Fruit fly (Drosophila melanogaster) whole organism, embryonic: ENCODE measurements around the gene RapGAP1.
A peak's percentile ranks its signal among the peaks of the same experiment; 100 is the strongest.

Experiments
- BEAF-32 ChIP-seq: fragments of 200-800 bp; sonication (Bioruptor generic); optimal IDR thresholded peaks from 3 replicates; lab custom pipeline; 2017; ENCODE audit warnings: missing biosample characterization, missing genetic modification characterization, mild to moderate bottlenecking, moderate library complexity, missing genetic modification reagents
- CG10366 ChIP-seq: fragments of 200-800 bp; sonication (Bioruptor generic); IDR thresholded peaks from 2 replicates; pipeline ENCODE4 v1.3.6; 2022; ENCODE audit warnings: missing biosample characterization, missing genetic modification characterization
- CG11093 ChIP-seq: fragments of 200-800 bp; sonication (Bioruptor generic); IDR thresholded peaks from 3 replicates; pipeline ENCODE4 v1.3.6; 2022; ENCODE audit warnings: missing biosample characterization, missing genetic modification characterization
- CG11695 ChIP-seq: fragments of 200-800 bp; sonication (Bioruptor generic); IDR thresholded peaks from 3 replicates; pipeline ENCODE4 v1.3.6; 2022; ENCODE audit warnings: missing biosample characterization, missing genetic modification characterization
- CG12299 ChIP-seq: fragments of 200-800 bp; sonication (Bioruptor generic); optimal IDR thresholded peaks from 2 replicates; lab custom pipeline; 2018; ENCODE audit warnings: missing biosample characterization, mild to moderate bottlenecking, missing genetic modification characterization
- CG13296 ChIP-seq: fragments of 200-800 bp; sonication (Bioruptor generic); optimal IDR thresholded peaks from 3 replicates; lab custom pipeline; 2018; ENCODE audit warnings: missing biosample characterization, mild to moderate bottlenecking, missing genetic modification characterization
- CG13624 ChIP-seq: fragments of 200-800 bp; sonication (Bioruptor generic); optimal IDR thresholded peaks from 2 replicates; lab custom pipeline; 2016; ENCODE audit warnings: missing biosample characterization, missing genetic modification characterization
- CG13775 ChIP-seq: fragments of 200-800 bp; sonication (Bioruptor generic); optimal IDR thresholded peaks from 3 replicates; lab custom pipeline; 2017; ENCODE audit warnings: missing biosample characterization, mild to moderate bottlenecking, missing genetic modification characterization
- CG15479 ChIP-seq: fragments of 200-800 bp; sonication (Bioruptor generic); optimal IDR thresholded peaks from 3 replicates; lab custom pipeline; 2019; ENCODE audit warnings: missing biosample characterization, mild to moderate bottlenecking, missing genetic modification characterization, moderate library complexity
- CG17829 ChIP-seq: fragments of 200-800 bp; optimal IDR thresholded peaks from 2 replicates; lab custom pipeline; 2019; ENCODE audit warnings: missing biosample characterization, mild to moderate bottlenecking, missing genetic modification characterization, moderate library complexity
- CG1792 ChIP-seq: fragments of 200-800 bp; sonication (Bioruptor generic); optimal IDR thresholded peaks from 2 replicates; lab custom pipeline; 2016; ENCODE audit warnings: missing biosample characterization, missing genetic modification characterization
- CG2202 ChIP-seq: fragments of 200-800 bp; sonication (Bioruptor generic); optimal IDR thresholded peaks from 2 replicates; lab custom pipeline; 2018; ENCODE audit warnings: missing biosample characterization, mild to moderate bottlenecking, missing genetic modification characterization
- CG34376 ChIP-seq: fragments of 200-800 bp; sonication (Bioruptor generic); optimal IDR thresholded peaks from 2 replicates; lab custom pipeline; 2018; ENCODE audit warnings: missing biosample characterization, mild to moderate bottlenecking, missing genetic modification characterization
- CG4404 ChIP-seq: fragments of 200-800 bp; sonication (Bioruptor generic); IDR thresholded peaks from 2 replicates; pipeline ENCODE4 v1.3.6; 2022; ENCODE audit warnings: missing biosample characterization, missing genetic modification characterization
- CG7372 ChIP-seq: fragments of 200-800 bp; sonication (Bioruptor generic); IDR thresholded peaks from 2 replicates; pipeline ENCODE4 v1.3.6; 2022; ENCODE audit warnings: missing biosample characterization, missing genetic modification characterization
- CG8359 ChIP-seq: fragments of 200-800 bp; sonication (Bioruptor generic); optimal IDR thresholded peaks from 2 replicates; lab custom pipeline; 2017; ENCODE audit warnings: missing biosample characterization, mild to moderate bottlenecking, missing genetic modification characterization, borderline replicate concordance
- Dek ChIP-seq: fragments of 200-800 bp; sonication (Bioruptor generic); optimal IDR thresholded peaks from 3 replicates; lab custom pipeline; 2019; ENCODE audit warnings: missing biosample characterization, mild to moderate bottlenecking, missing genetic modification characterization, moderate library complexity
- Dip3 ChIP-seq: fragments of 200-800 bp; sonication (Bioruptor generic); optimal IDR thresholded peaks from 3 replicates; lab custom pipeline; 2016; ENCODE audit warnings: missing biosample characterization, missing genetic modification characterization
- Doc3 ChIP-seq: fragments of 200-800 bp; sonication (Bioruptor generic); IDR thresholded peaks from 3 replicates; pipeline ENCODE4 v1.3.6; 2022; ENCODE audit warnings: missing biosample characterization, missing genetic modification characterization; ENCODE audit not compliant: partially characterized antibody
- Fer1 ChIP-seq: fragments of 200-800 bp; sonication (Bioruptor generic); optimal IDR thresholded peaks from 2 replicates; lab custom pipeline; 2017; ENCODE audit warnings: missing biosample characterization, mild to moderate bottlenecking, missing genetic modification characterization
- Gsc ChIP-seq: fragments of 200-800 bp; sonication (Bioruptor generic); IDR thresholded peaks from 2 replicates; pipeline ENCODE4 v1.3.6; 2022; ENCODE audit warnings: missing biosample characterization, missing genetic modification characterization
- HHEX ChIP-seq: fragments of 200-800 bp; sonication (Bioruptor generic); optimal IDR thresholded peaks from 3 replicates; lab custom pipeline; 2017; ENCODE audit warnings: missing biosample characterization, mild to moderate bottlenecking, missing genetic modification characterization, missing genetic modification reagents
- HLHmδ ChIP-seq: fragments of 200-800 bp; sonication (Bioruptor generic); optimal IDR thresholded peaks from 2 replicates; lab custom pipeline; 2018; ENCODE audit warnings: missing biosample characterization, mild to moderate bottlenecking, missing genetic modification characterization, moderate library complexity
- Hmr ChIP-seq: fragments of 200-800 bp; sonication (Bioruptor generic); optimal IDR thresholded peaks from 3 replicates; lab custom pipeline; 2017; ENCODE audit warnings: mild to moderate bottlenecking, missing biosample characterization, missing genetic modification reagents, missing genetic modification characterization
- Hr3 ChIP-seq: fragments of 200-800 bp; sonication (Bioruptor generic); optimal IDR thresholded peaks from 3 replicates; lab custom pipeline; 2016; ENCODE audit warnings: missing biosample characterization, missing genetic modification characterization
- Kr ChIP-seq: fragments of 200-800 bp; sonication (Bioruptor generic); optimal IDR thresholded peaks from 2 replicates; lab custom pipeline; 2017; ENCODE audit warnings: missing biosample characterization, mild to moderate bottlenecking, missing genetic modification characterization
- Max ChIP-seq: fragments of 200-800 bp; sonication (Bioruptor generic); optimal IDR thresholded peaks from 2 replicates; lab custom pipeline; 2016; ENCODE audit warnings: missing biosample characterization, mild to moderate bottlenecking, missing genetic modification characterization
- Myb ChIP-seq: fragments of 200-800 bp; sonication (Bioruptor generic); optimal IDR thresholded peaks from 2 replicates; lab custom pipeline; 2016; ENCODE audit warnings: missing biosample characterization, missing genetic modification characterization
- Neu2 ChIP-seq: fragments of 200-800 bp; sonication (Bioruptor generic); optimal IDR thresholded peaks from 3 replicates; lab custom pipeline; 2016; ENCODE audit warnings: missing biosample characterization, missing genetic modification characterization, borderline replicate concordance
- Poxn ChIP-seq: fragments of 200-800 bp; sonication (Bioruptor generic); IDR thresholded peaks from 2 replicates; pipeline ENCODE4 v1.3.6; 2022; ENCODE audit warnings: missing biosample characterization, missing genetic modification characterization
- Ptx1 ChIP-seq: fragments of 200-800 bp; sonication (Bioruptor generic); IDR thresholded peaks from 2 replicates; pipeline ENCODE4 v1.3.6; 2022; ENCODE audit warnings: missing biosample characterization, missing genetic modification characterization
- Rx ChIP-seq: fragments of 200-800 bp; sonication (Bioruptor generic); IDR thresholded peaks from 2 replicates; pipeline ENCODE4 v1.3.6; 2022; ENCODE audit warnings: missing biosample characterization, missing genetic modification characterization
- Sox100B ChIP-seq: fragments of 200-800 bp; sonication (Bioruptor generic); optimal IDR thresholded peaks from 3 replicates; lab custom pipeline; 2018; ENCODE audit warnings: missing biosample characterization, mild to moderate bottlenecking, missing genetic modification characterization
- Sox102F ChIP-seq: fragments of 200-800 bp; sonication (Bioruptor generic); optimal IDR thresholded peaks from 2 replicates; lab custom pipeline; 2018; ENCODE audit warnings: missing biosample characterization, mild to moderate bottlenecking, missing genetic modification characterization, moderate library complexity
- Sry-β ChIP-seq: fragments of 200-800 bp; sonication (Bioruptor generic); optimal IDR thresholded peaks from 2 replicates; lab custom pipeline; 2018; ENCODE audit warnings: missing biosample characterization, mild to moderate bottlenecking, missing genetic modification characterization, moderate library complexity
- Trl ChIP-seq, 3 experiments: fragments of >200 bp in 2 of 3; fragments of 200-800 bp in 1 of 3; sonication (Bioruptor generic) in 1 of 3; optimal IDR thresholded peaks; 2 replicates in 1 of 3; 3 replicates in 2 of 3; lab custom pipeline; 2016 to 2017; ENCODE audit warnings: missing biosample characterization in 1 of 3, missing genetic modification characterization in 1 of 3
- Xbp1 ChIP-seq: fragments of 200-800 bp; sonication (Bioruptor generic); optimal IDR thresholded peaks from 3 replicates; lab custom pipeline; 2016; ENCODE audit warnings: missing biosample characterization, mild to moderate bottlenecking, missing genetic modification characterization
- crol ChIP-seq: fragments of 200-800 bp; sonication (Bioruptor generic); IDR thresholded peaks from 2 replicates; pipeline ENCODE4 v1.3.6; 2022; ENCODE audit warnings: missing biosample characterization, missing genetic modification characterization
- h ChIP-seq: fragments of >200 bp; optimal IDR thresholded peaks from 2 replicates; lab custom pipeline; 2017
- lola ChIP-seq, 3 experiments: fragments of >200 bp in 2 of 3; fragments of 200-800 bp in 1 of 3; sonication (Bioruptor generic) in 1 of 3; optimal IDR thresholded peaks; 2 replicates each; lab custom pipeline; 2017 to 2019; ENCODE audit warnings: missing biosample characterization in 3 of 3, missing genetic modification characterization in 3 of 3, mild to moderate bottlenecking in 1 of 3, moderate library complexity in 1 of 3
- lov ChIP-seq, 2 experiments: fragments of 200-800 bp in 1 of 2; fragments of >200 bp in 1 of 2; sonication (Bioruptor generic) in 1 of 2; IDR thresholded peaks in 1 of 2; optimal IDR thresholded peaks in 1 of 2; 2 replicates in 1 of 2; 3 replicates in 1 of 2; pipeline versions ENCODE4 v1.3.6 to Lab custom; 2017 to 2022; ENCODE audit warnings: missing biosample characterization in 1 of 2, missing genetic modification characterization in 1 of 2
- nau ChIP-seq: fragments of 200-800 bp; sonication (Bioruptor generic); optimal IDR thresholded peaks from 3 replicates; lab custom pipeline; 2017; ENCODE audit warnings: missing biosample characterization, mild to moderate bottlenecking, missing genetic modification characterization, missing genetic modification reagents
- prd ChIP-seq, 3 experiments: fragments of >200 bp in 2 of 3; fragments of 200-800 bp in 1 of 3; sonication (Bioruptor generic) in 1 of 3; optimal IDR thresholded peaks in 2 of 3; IDR thresholded peaks in 1 of 3; 2 replicates in 2 of 3; 3 replicates in 1 of 3; pipeline versions ENCODE4 v1.3.6 to Lab custom; 2017 to 2022; ENCODE audit warnings: missing biosample characterization in 1 of 3, missing genetic modification characterization in 1 of 3
- repo ChIP-seq: fragments of 200-800 bp; sonication (Bioruptor generic); optimal IDR thresholded peaks from 2 replicates; lab custom pipeline; 2016; ENCODE audit warnings: missing biosample characterization, missing genetic modification characterization
- slbo ChIP-seq: fragments of 200-800 bp; sonication (Bioruptor generic); IDR thresholded peaks from 2 replicates; pipeline ENCODE4 v1.3.6; 2022; ENCODE audit warnings: missing biosample characterization, missing genetic modification characterization
- unpg ChIP-seq: fragments of 200-800 bp; sonication (Bioruptor generic); optimal IDR thresholded peaks from 3 replicates; lab custom pipeline; 2018; ENCODE audit warnings: missing biosample characterization, mild to moderate bottlenecking, missing genetic modification characterization, moderate library complexity
- wor ChIP-seq: fragments of 200-800 bp; sonication (Bioruptor generic); IDR thresholded peaks from 2 replicates; pipeline ENCODE4 v1.3.6; 2022; ENCODE audit warnings: missing biosample characterization, missing genetic modification characterization
- zen ChIP-seq: fragments of 200-800 bp; sonication (Bioruptor generic); optimal IDR thresholded peaks from 3 replicates; lab custom pipeline; 2018; ENCODE audit warnings: missing biosample characterization, mild to moderate bottlenecking, missing genetic modification characterization, moderate library complexity

RapGAP1 gene

dm6 chr2L:7512860-7513259, 65.9 kb downstream of the RapGAP1 start (continued):
- peak; percentile 37 for TF ChIP-seq CG13624 (GFP tag; lab: Kevin White, UChicago)
- peak; percentile 82 for TF ChIP-seq Xbp1 (GFP tag; lab: Kevin White, UChicago)
- peak; percentile 66; the same call in 1 of the 2 replicates for TF ChIP-seq CG10366 (GFP tag; lab: Robert Waterston, UW)
- peak; percentile 51 for TF ChIP-seq CG12299 (tag; lab: Kevin White, UChicago)
- TF ChIP-seq Poxn (GFP tag; lab: Robert Waterston, UW): no peak
- TF ChIP-seq CG1792: peak; percentile 18
- TF ChIP-seq CG13775 (GFP tag; lab: Kevin White, UChicago): peak; percentile 66
- TF ChIP-seq CG2202 (tag; lab: Kevin White, UChicago): no peak
- TF ChIP-seq Myb (GFP tag; lab: Kevin White, UChicago): peak; percentile 53
- TF ChIP-seq CG17829 (tag; lab: Kevin White, UChicago): peak; percentile 87
- no peak for TF ChIP-seq Kr (GFP tag; lab: Kevin White, UChicago)
- TF ChIP-seq Fer1 (GFP tag; lab: Kevin White, UChicago): peak; percentile 86
- peak; percentile 72 for TF ChIP-seq CG13296 (GFP tag; lab: Kevin White, UChicago)
- TF ChIP-seq CG8359 (GFP tag; lab: Kevin White, UChicago): peak; percentile 56
- TF ChIP-seq wor: peak; percentile 44
- TF ChIP-seq CG15479 (GFP tag; lab: Kevin White, UChicago): no peak
- no peak for TF ChIP-seq Trl (optimal IDR thresholded peaks at IDR 0.05; lab: Kevin White, UChicago)
- peak; percentile 89 for TF ChIP-seq Trl (GFP tag; optimal IDR thresholded peaks at IDR 0.05; lab: Kevin White, UChicago)
- TF ChIP-seq unpg (GFP tag; lab: Kevin White, UChicago): peak; percentile 57
- TF ChIP-seq prd (optimal IDR thresholded peaks at IDR 0.05; lab: Kevin White, UChicago): no peak
- peak; percentile 93 for TF ChIP-seq prd (GFP tag; IDR thresholded peaks at IDR 0.05; lab: Robert Waterston, UW)
- TF ChIP-seq HHEX (GFP tag; lab: Kevin White, UChicago): peak; percentile 80
- TF ChIP-seq CG11093 (GFP tag; lab: Robert Waterston, UW): peak; percentile 51; the same call in 1 of the 3 replicates
- TF ChIP-seq Gsc (GFP tag; lab: Robert Waterston, UW): 0 out of 2 replicates have a peak, but pooled peaks have one; percentile 34
- TF ChIP-seq crol (GFP tag; lab: Robert Waterston, UW): peak; percentile 44
- peak; percentile 7 for TF ChIP-seq Max
- peak; percentile 56 for TF ChIP-seq Dip3 (GFP tag; lab: Kevin White, UChicago)
- TF ChIP-seq CG34376 (GFP tag; lab: Kevin White, UChicago): peak; percentile 36
- TF ChIP-seq Sry-β (GFP tag; lab: Kevin White, UChicago): peak; percentile 17
- peak; percentile 64 for TF ChIP-seq Dek
- peak; percentile 62 for TF ChIP-seq repo (GFP tag; lab: Kevin White, UChicago)
- TF ChIP-seq Ptx1 (GFP tag; lab: Robert Waterston, UW): peak; percentile 69
- peak; percentile 58 for TF ChIP-seq Sox102F (GFP tag; lab: Kevin White, UChicago)
- peak; percentile 55; the same call in 1 of the 2 replicates for TF ChIP-seq CG7372 (GFP tag; lab: Robert Waterston, UW)
- no peak for TF ChIP-seq HLHmδ (GFP tag; lab: Kevin White, UChicago)
- TF ChIP-seq lov (optimal IDR thresholded peaks at IDR 0.05; lab: Kevin White, UChicago): no peak
- peak; percentile 82; the same call in 1 of the 3 replicates for TF ChIP-seq lov (GFP tag; IDR thresholded peaks at IDR 0.05; lab: Robert Waterston, UW)
- TF ChIP-seq Sox100B (GFP tag; lab: Kevin White, UChicago): peak; percentile 53
- TF ChIP-seq h (lab: Kevin White, UChicago): no peak
- TF ChIP-seq lola (GFP tag; optimal IDR thresholded peaks at IDR 0.05; lab: Kevin White, UChicago): peak in 1 of 3 experiments; percentile 73
- TF ChIP-seq slbo (GFP tag; lab: Robert Waterston, UW): peak; percentile 81
- TF ChIP-seq CG11695 (GFP tag; lab: Robert Waterston, UW): peak; percentile 77
- peak; percentile 83 for TF ChIP-seq CG4404 (GFP tag; lab: Robert Waterston, UW)
- peak; percentile 36 for TF ChIP-seq nau (GFP tag; lab: Kevin White, UChicago)
- TF ChIP-seq Doc3: no peak
- peak; percentile 71 for TF ChIP-seq Hr3 (GFP tag; lab: Kevin White, UChicago)
- peak; percentile 86 for TF ChIP-seq Hmr (GFP tag; lab: Kevin White, UChicago)
- peak; percentile 85 for TF ChIP-seq zen (tag; lab: Kevin White, UChicago)
- no peak for TF ChIP-seq Neu2 (GFP tag; lab: Kevin White, UChicago)
- no peak for TF ChIP-seq BEAF-32 (GFP tag; lab: Kevin White, UChicago)
- TF ChIP-seq Rx: peak; percentile 67
